Worm (Caenorhabditis elegans) whole organism, L4/young adult: ENCODE measurements around the gene Y73C8B.2.

Experiments
- W03F9.2 ChIP-seq: fragments of 150-350 bp; optimal IDR thresholded peaks from 2 replicates; lab custom pipeline; 2014; ENCODE audit warnings: missing biosample characterization, missing genetic modification characterization
- dao-5 ChIP-seq: sonication (generic microtip); optimal IDR thresholded peaks from 2 replicates; lab custom pipeline; 2016; ENCODE audit warnings: missing genotype, missing genetic modification characterization, moderate library complexity, missing compliant biosample characterization
- him-1 ChIP-seq: sonication (generic microtip); optimal IDR thresholded peaks from 2 replicates; lab custom pipeline; 2016; ENCODE audit warnings: missing genotype, missing genetic modification reagents, missing genetic modification characterization, missing compliant biosample characterization

Y73C8B.2 gene

DNA sequence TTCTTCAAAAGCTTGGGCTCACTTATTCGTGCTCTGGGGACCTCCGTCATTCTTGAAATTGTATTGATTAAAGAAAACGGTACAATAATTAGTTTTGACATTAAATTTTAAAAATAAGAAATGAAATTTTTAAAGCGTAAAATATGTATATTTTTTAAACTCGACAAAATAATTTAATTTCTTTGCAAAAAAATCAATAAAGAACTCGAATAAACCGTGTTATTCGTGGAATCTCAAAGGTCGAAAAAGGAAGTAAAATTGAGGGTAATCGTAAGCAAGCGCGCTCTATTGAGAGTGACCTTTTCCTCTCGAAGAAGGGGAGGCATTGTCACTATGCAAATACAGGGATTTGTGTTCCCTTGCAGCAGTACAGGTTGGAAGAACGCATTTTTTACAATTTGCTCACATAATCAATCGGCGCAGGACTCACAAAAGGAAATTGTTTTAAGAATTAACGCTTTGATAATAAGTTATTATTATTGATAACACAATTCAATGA lies at the start of gene Y73C8B.2:
Y73C8B.2 (minus strand) TSS at position 51 of the 499 bp plus-strand sequence.
- TF ChIP-seq W03F9.2 (tag; lab: Kevin White, UChicago) = no peak
- TF ChIP-seq him-1 (tag; lab: Kevin White, UChicago) = no peak
- no peak for TF ChIP-seq dao-5 (tag; lab: Kevin White, UChicago)

DNA sequence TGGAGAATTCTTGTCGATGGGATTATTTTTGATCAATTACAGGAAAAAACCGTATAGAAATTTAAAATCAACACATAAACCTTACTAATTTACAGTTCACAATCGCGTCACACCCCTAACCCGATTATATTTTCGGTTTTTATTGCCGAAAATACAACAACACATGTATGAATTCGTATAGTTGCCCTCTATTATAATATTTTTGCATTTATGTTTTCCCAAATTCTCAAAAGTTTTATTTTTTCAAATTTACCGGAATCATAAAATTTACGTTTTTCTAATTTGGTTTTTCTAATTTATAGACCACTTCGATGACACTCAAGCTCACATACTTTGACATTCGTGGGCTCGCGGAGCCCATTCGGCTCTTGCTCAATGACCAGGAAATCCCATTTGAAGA lies 48.2 kb upstream of the Y73C8B.2 start, which contains the start of gene gst-23:
gst-23 (plus strand) TSS at position 301 of the 400 bp plus-strand sequence.
- no peak for TF ChIP-seq dao-5 (tag; lab: Kevin White, UChicago)
- TF ChIP-seq W03F9.2 (tag; lab: Kevin White, UChicago) = no peak
- no peak for TF ChIP-seq him-1 (tag; lab: Kevin White, UChicago)

- TF ChIP-seq W03F9.2 (tag; lab: Kevin White, UChicago) (no peak), him-1 (tag; lab: Kevin White, UChicago) (no peak), dao-5 (tag; lab: Kevin White, UChicago) (no peak)
Observed at ce11 chrV:3241175-3241574, 46.4 kb upstream of the Y73C8B.2 start, which contains the start of gene srj-11. srj-11 (plus strand) TSS chrV:3241424.

ce11 chrV:3236610-3237009 lies 41.8 kb upstream of the Y73C8B.2 start, which contains the start of the genes K08D9.9 and str-16:
K08D9.9 (minus strand) TSS chrV:3236710.
str-16 (plus strand) TSS chrV:3236875.
- no peak for TF ChIP-seq him-1 (tag; lab: Kevin White, UChicago)
- no peak for TF ChIP-seq W03F9.2 (tag; lab: Kevin White, UChicago)
- TF ChIP-seq dao-5 (tag; lab: Kevin White, UChicago) = no peak

DNA sequence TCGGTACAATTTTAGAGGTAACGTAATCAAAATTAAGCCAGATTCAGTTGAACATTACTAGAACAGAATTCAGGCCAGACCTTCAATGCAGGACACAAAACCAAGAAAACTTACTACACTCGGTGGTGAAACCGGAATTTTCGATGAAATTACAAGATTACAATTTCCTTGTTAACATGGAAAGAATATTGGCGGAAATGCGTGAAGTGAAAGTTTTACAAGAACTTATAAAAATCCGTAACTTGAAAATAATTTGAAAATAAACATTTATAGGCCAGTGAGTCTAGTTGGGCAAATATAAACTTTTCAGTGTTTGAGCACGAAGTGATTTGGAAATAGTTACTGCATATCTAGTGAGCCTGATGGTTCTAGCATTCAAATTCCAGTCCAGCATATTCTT lies 40.1 kb upstream of the Y73C8B.2 start, which contains the start of gene K08D9.6:
K08D9.6 (minus strand) TSS at position 101 of the 400 bp plus-strand sequence.
- TF ChIP-seq him-1 (tag; lab: Kevin White, UChicago) (no peak), W03F9.2 (tag; lab: Kevin White, UChicago) (no peak), dao-5 (tag; lab: Kevin White, UChicago) (no peak)

DNA sequence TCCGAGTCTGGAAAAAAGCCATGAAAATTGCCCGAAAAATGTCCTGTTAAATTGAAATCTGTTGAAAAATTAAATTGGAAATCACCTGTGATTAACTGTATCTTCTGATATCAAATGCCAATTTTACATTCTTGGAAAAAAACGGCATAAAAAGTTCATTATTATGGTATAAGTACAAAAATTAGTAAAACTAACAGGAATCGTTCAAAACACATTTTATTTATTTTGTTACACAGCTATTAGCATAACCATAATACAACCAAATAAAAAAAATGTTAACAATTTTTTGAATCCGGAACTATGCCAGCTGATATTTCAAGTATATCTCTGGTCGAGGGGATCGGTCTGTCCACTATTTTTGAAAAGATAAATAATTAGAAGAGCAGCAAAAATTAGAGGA lies 35.8 kb upstream of the Y73C8B.2 start, which contains the start of gene K08D9.10:
K08D9.10 (plus strand) TSS at position 301 of the 400 bp plus-strand sequence.
- TF ChIP-seq W03F9.2 (tag; lab: Kevin White, UChicago) = no peak
- no peak for TF ChIP-seq dao-5 (tag; lab: Kevin White, UChicago)
- TF ChIP-seq him-1 (tag; lab: Kevin White, UChicago) = no peak

ce11 chrV:3230150-3230549 lies 35.3 kb upstream of the Y73C8B.2 start:
- no peak for TF ChIP-seq him-1 (tag; lab: Kevin White, UChicago)
- TF ChIP-seq W03F9.2 (tag; lab: Kevin White, UChicago) = no peak
- no peak for TF ChIP-seq dao-5 (tag; lab: Kevin White, UChicago)

DNA sequence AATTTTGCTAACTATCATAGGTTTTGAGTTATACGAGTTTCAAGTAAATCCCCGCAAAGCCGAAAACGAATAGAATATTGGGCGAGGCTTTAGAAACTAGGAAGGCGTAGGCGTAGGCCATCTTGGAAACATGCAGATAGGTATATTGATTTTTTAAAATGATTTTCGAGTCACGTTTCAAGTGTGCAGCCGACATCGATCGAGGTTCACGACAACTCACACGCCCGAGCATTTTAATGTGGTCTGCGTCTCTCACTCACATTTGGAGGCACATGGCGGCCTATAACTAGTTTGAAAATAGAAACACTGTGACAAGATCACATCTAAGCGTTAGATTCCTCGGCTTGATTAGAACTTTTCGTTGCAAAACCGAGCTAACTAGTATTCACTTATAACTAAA lies 32.6 kb upstream of the Y73C8B.2 start, which contains the start of gene K08D9.2:
K08D9.2 (plus strand) TSS at position 301 of the 400 bp plus-strand sequence.
- TF ChIP-seq W03F9.2 (tag; lab: Kevin White, UChicago) = no peak

DNA sequence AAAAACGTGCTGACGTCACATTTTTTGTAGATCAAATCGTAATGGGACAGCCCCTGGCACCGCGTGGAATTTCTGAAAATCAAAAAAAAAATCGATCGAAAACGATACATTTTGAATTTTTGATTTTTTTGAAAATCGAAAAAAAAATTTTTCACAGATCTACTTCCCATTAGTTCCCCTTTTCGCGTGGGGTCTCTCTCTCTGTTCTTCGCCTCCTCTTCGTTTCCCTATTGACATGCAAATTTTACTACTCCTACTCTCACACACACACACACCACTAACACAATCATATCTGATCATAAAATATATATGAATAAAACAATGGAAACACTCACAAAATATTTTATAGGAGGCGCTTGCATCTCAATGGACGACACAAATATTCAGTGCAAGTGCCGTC lies 23.8 kb upstream of the Y73C8B.2 start:
- no peak for TF ChIP-seq him-1 (tag; lab: Kevin White, UChicago)

- TF ChIP-seq him-1 (tag; lab: Kevin White, UChicago) (no peak), dao-5 (tag; lab: Kevin White, UChicago) (no peak), W03F9.2 (tag; lab: Kevin White, UChicago) (no peak)
Observed at ce11 chrV:3210147-3210546, 15.3 kb upstream of the Y73C8B.2 start, which contains the start of gene apx-1. apx-1 (plus strand) TSS chrV:3210196.

DNA sequence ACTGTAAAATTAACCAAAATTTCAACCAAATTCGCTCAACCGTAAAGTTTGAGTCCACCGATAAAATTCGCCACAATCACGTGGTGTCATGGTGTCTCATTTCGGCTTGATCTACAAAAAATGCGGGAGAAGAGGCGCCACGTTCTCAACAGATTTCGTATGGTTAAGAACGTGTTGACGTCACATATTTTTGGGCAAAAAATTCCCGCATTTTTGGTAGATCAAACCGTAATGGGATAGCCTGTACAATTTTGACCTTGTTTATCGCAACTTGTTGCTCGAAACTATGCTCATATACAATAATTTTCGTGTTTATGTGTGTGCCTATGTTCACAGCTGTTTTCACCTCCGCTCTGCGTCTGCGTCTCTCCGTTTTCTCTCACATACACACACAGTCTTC lies 14.1 kb upstream of the Y73C8B.2 start:
- no peak for TF ChIP-seq him-1 (tag; lab: Kevin White, UChicago)
- no peak for TF ChIP-seq W03F9.2 (tag; lab: Kevin White, UChicago)
- TF ChIP-seq dao-5 (tag; lab: Kevin White, UChicago) = no peak

- no peak for TF ChIP-seq dao-5 (tag; lab: Kevin White, UChicago)
Observed at ce11 chrV:3204433-3204832, 9.6 kb upstream of the Y73C8B.2 start.

DNA sequence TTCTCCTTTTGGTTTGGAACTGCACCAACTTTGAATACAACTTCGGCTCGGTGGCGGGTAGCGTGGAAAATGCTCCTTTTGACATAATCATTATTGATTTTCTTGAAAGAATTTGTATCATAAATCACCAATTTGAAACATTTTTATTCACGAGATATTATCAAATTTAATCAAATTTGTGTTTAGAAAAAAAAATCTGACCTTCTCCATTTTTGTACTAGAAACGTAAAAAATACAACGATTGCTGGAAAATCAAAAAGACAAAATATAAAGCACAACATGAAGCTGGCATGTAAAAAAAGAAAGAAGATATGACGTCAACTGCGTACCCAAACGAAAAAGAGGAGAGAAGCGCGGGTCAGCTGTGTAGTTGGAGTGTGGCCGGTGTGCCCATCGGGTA lies 5.5 kb upstream of the Y73C8B.2 start, which contains the start of gene K08D9.4:
K08D9.4 (minus strand) TSS at position 101 of the 400 bp plus-strand sequence.
- no peak for TF ChIP-seq him-1 (tag; lab: Kevin White, UChicago)
- no peak for TF ChIP-seq dao-5 (tag; lab: Kevin White, UChicago)
- TF ChIP-seq W03F9.2 (tag; lab: Kevin White, UChicago) = no peak

- TF ChIP-seq W03F9.2 (tag; lab: Kevin White, UChicago) (no peak), him-1 (tag; lab: Kevin White, UChicago) (no peak), dao-5 (tag; lab: Kevin White, UChicago) (no peak)
Observed at ce11 chrV:3196832-3197329, 2.1 kb upstream of the Y73C8B.2 start, which contains the start of the genes Y73C8B.1 and Y73C8B.5. Y73C8B.1 (minus strand) TSS chrV:3196882. Y73C8B.5 (plus strand) TSS chrV:3197268.
